Fruit fly (Drosophila melanogaster) whole organism, embryonic: ENCODE results near the gene CG33489.

Source experiments
- Atf-2 ChIP-seq: fragments of 200-800 bp; sonication (Bioruptor generic); optimal IDR thresholded peaks from 2 replicates; lab custom pipeline; 2016; ENCODE audit warnings: missing biosample characterization, missing genetic modification characterization
- CG10979 ChIP-seq: fragments of 200-800 bp; sonication (Bioruptor generic); optimal IDR thresholded peaks from 2 replicates; lab custom pipeline; 2018; ENCODE audit warnings: missing biosample characterization, mild to moderate bottlenecking, missing genetic modification characterization, moderate library complexity
- CG11398 ChIP-seq: fragments of 200-800 bp; sonication (Bioruptor generic); optimal IDR thresholded peaks from 2 replicates; lab custom pipeline; 2016; ENCODE audit warnings: missing biosample characterization, missing genetic modification characterization
- CG11456 ChIP-seq: fragments of 200-800 bp; sonication (Bioruptor generic); IDR thresholded peaks from 3 replicates; pipeline ENCODE4 v1.3.6; 2022; ENCODE audit warnings: missing biosample characterization, missing genetic modification characterization
- CG11696 ChIP-seq: fragments of 200-800 bp; sonication (Bioruptor generic); IDR thresholded peaks from 2 replicates; pipeline ENCODE4 v1.3.6; 2022; ENCODE audit warnings: missing biosample characterization, missing genetic modification characterization
- CG11723 ChIP-seq: fragments of 200-800 bp; sonication (Bioruptor generic); optimal IDR thresholded peaks from 2 replicates; lab custom pipeline; 2017; ENCODE audit warnings: missing biosample characterization, mild to moderate bottlenecking, missing genetic modification characterization
- CG12155 ChIP-seq: fragments of 200-800 bp; sonication (Bioruptor generic); optimal IDR thresholded peaks from 3 replicates; lab custom pipeline; 2016; ENCODE audit warnings: missing biosample characterization, missing genetic modification characterization
- CG12299 ChIP-seq: fragments of 200-800 bp; sonication (Bioruptor generic); optimal IDR thresholded peaks from 2 replicates; lab custom pipeline; 2018; ENCODE audit warnings: missing biosample characterization, mild to moderate bottlenecking, missing genetic modification characterization
- CG12769 ChIP-seq: fragments of 200-800 bp; sonication (Bioruptor generic); optimal IDR thresholded peaks from 2 replicates; lab custom pipeline; 2019; ENCODE audit warnings: missing biosample characterization, mild to moderate bottlenecking, missing genetic modification characterization, moderate library complexity
- CG14441 ChIP-seq: fragments of 200-800 bp; sonication (Bioruptor generic); IDR thresholded peaks from 2 replicates; pipeline ENCODE4 v1.3.6; 2022; ENCODE audit warnings: missing biosample characterization, missing genetic modification characterization
- CG14860 ChIP-seq: fragments of 200-800 bp; sonication (Bioruptor generic); IDR thresholded peaks from 3 replicates; pipeline ENCODE4 v1.3.6; 2022; ENCODE audit warnings: missing biosample characterization, missing genetic modification characterization; ENCODE audit not compliant: partially characterized antibody
- CG15269 ChIP-seq: fragments of 200-800 bp; sonication (Bioruptor generic); optimal IDR thresholded peaks from 2 replicates; lab custom pipeline; 2018; ENCODE audit warnings: missing biosample characterization, mild to moderate bottlenecking, missing genetic modification characterization, moderate library complexity
- CG17186 ChIP-seq: fragments of 200-800 bp; sonication (Bioruptor generic); optimal IDR thresholded peaks from 3 replicates; lab custom pipeline; 2017; ENCODE audit warnings: missing biosample characterization, missing genetic modification reagents, missing genetic modification characterization
- CG17802 ChIP-seq: fragments of 200-800 bp; sonication (Bioruptor generic); optimal IDR thresholded peaks from 2 replicates; lab custom pipeline; 2018; ENCODE audit warnings: missing biosample characterization, mild to moderate bottlenecking, missing genetic modification characterization, moderate library complexity
- CG3163 ChIP-seq: fragments of 200-800 bp; sonication (Bioruptor generic); optimal IDR thresholded peaks from 3 replicates; lab custom pipeline; 2016; ENCODE audit warnings: missing biosample characterization, missing genetic modification characterization
- CG4820 ChIP-seq: fragments of 200-800 bp; sonication (Bioruptor generic); optimal IDR thresholded peaks from 3 replicates; lab custom pipeline; 2016; ENCODE audit warnings: missing biosample characterization, missing genetic modification characterization
- CG6791 ChIP-seq: fragments of 200-800 bp; sonication (Bioruptor generic); IDR thresholded peaks from 3 replicates; pipeline ENCODE4 v1.3.6; 2022; ENCODE audit warnings: missing biosample characterization, missing genetic modification characterization; ENCODE audit not compliant: partially characterized antibody
- CG7556 ChIP-seq: fragments of 200-800 bp; sonication (Bioruptor generic); optimal IDR thresholded peaks from 2 replicates; lab custom pipeline; 2017; ENCODE audit warnings: missing biosample characterization, mild to moderate bottlenecking, missing genetic modification characterization
- CG8924 ChIP-seq: fragments of 200-800 bp; optimal IDR thresholded peaks from 3 replicates; lab custom pipeline; 2019; ENCODE audit warnings: missing biosample characterization, mild to moderate bottlenecking, missing genetic modification characterization, moderate library complexity
- CG9817 ChIP-seq: fragments of 200-800 bp; sonication (Bioruptor generic); optimal IDR thresholded peaks from 2 replicates; lab custom pipeline; 2018; ENCODE audit warnings: missing biosample characterization, mild to moderate bottlenecking, missing genetic modification characterization, moderate library complexity
- CG9876 ChIP-seq: fragments of 200-800 bp; sonication (Bioruptor generic); optimal IDR thresholded peaks from 2 replicates; lab custom pipeline; 2016; ENCODE audit warnings: missing biosample characterization, missing genetic modification characterization
- Dad ChIP-seq: fragments of 200-800 bp; sonication (Bioruptor generic); optimal IDR thresholded peaks from 3 replicates; lab custom pipeline; 2016; ENCODE audit warnings: missing biosample characterization, missing genetic modification characterization
- Dek ChIP-seq: fragments of 200-800 bp; sonication (Bioruptor generic); optimal IDR thresholded peaks from 3 replicates; lab custom pipeline; 2019; ENCODE audit warnings: missing biosample characterization, mild to moderate bottlenecking, missing genetic modification characterization, moderate library complexity
- Dref ChIP-seq: fragments of 200-800 bp; sonication (Bioruptor generic); IDR thresholded peaks from 2 replicates; pipeline ENCODE4 v1.3.6; 2022; ENCODE audit warnings: missing biosample characterization, missing genetic modification characterization
- Ets65A ChIP-seq: fragments of 200-800 bp; sonication (Bioruptor generic); peaks from one replicate; lab custom pipeline; 2016; ENCODE audit warnings: missing biosample characterization, missing genetic modification characterization
- Hr39 ChIP-seq: fragments of >200 bp; optimal IDR thresholded peaks from 2 replicates; lab custom pipeline; 2017
- Opbp ChIP-seq: fragments of 200-800 bp; sonication (Bioruptor generic); IDR thresholded peaks from 3 replicates; pipeline ENCODE4 v1.3.6; 2022; ENCODE audit warnings: missing biosample characterization, missing genetic modification characterization; ENCODE audit not compliant: partially characterized antibody
- Pdp1 ChIP-seq, 2 experiments: fragments of 200-800 bp; sonication (Bioruptor generic); optimal IDR thresholded peaks; 3 replicates each; lab custom pipeline; 2016; ENCODE audit warnings: missing biosample characterization in 2 of 2, missing genetic modification characterization in 2 of 2, mild to moderate bottlenecking in 1 of 2, moderate library complexity in 1 of 2
- Six4 ChIP-seq: fragments of 200-800 bp; sonication (Bioruptor generic); optimal IDR thresholded peaks from 2 replicates; lab custom pipeline; 2016; ENCODE audit warnings: missing biosample characterization, missing genetic modification characterization
- TFAM ChIP-seq: fragments of 200-800 bp; sonication (Bioruptor generic); optimal IDR thresholded peaks from 2 replicates; lab custom pipeline; 2017; ENCODE audit warnings: missing biosample characterization, missing genetic modification characterization, inconsistent platforms
- ab ChIP-seq: fragments of 200-800 bp; sonication (Bioruptor generic); optimal IDR thresholded peaks from 2 replicates; lab custom pipeline; 2016; ENCODE audit warnings: missing biosample characterization, missing genetic modification characterization
- amos ChIP-seq: fragments of 200-800 bp; sonication (Bioruptor generic); IDR thresholded peaks from 2 replicates; pipeline ENCODE4 v1.3.6; 2022; ENCODE audit warnings: missing biosample characterization, missing genetic modification characterization; ENCODE audit not compliant: partially characterized antibody
- az2 ChIP-seq: fragments of 200-800 bp; sonication (Bioruptor generic); optimal IDR thresholded peaks from 3 replicates; lab custom pipeline; 2016; ENCODE audit warnings: missing biosample characterization, missing genetic modification characterization
- bowl ChIP-seq: fragments of 200-800 bp; sonication (Bioruptor generic); IDR thresholded peaks from 2 replicates; pipeline ENCODE4 v1.3.6; 2022; ENCODE audit warnings: missing biosample characterization, missing genetic modification characterization
- dm ChIP-seq: fragments of 200-800 bp; sonication (Bioruptor generic); optimal IDR thresholded peaks from 3 replicates; lab custom pipeline; 2016; ENCODE audit warnings: missing biosample characterization, missing genetic modification characterization
- dpn ChIP-seq, 2 experiments: fragments of 200-800 bp; sonication (Bioruptor generic); optimal IDR thresholded peaks; 3 replicates each; lab custom pipeline; 2016; ENCODE audit warnings: missing biosample characterization in 2 of 2, missing genetic modification characterization in 2 of 2
- ems ChIP-seq: fragments of 200-800 bp; sonication (Bioruptor generic); optimal IDR thresholded peaks from 3 replicates; lab custom pipeline; 2016; ENCODE audit warnings: missing biosample characterization, missing genetic modification characterization
- fru ChIP-seq: fragments of >200 bp; optimal IDR thresholded peaks from 2 replicates; lab custom pipeline; 2017
- gcm ChIP-seq: fragments of 200-800 bp; sonication (Bioruptor generic); optimal IDR thresholded peaks from 2 replicates; lab custom pipeline; 2019; ENCODE audit warnings: missing biosample characterization, mild to moderate bottlenecking, missing genetic modification characterization, moderate library complexity
- gfzf ChIP-seq: fragments of 200-800 bp; sonication (Bioruptor generic); optimal IDR thresholded peaks from 2 replicates; lab custom pipeline; 2016; ENCODE audit warnings: missing biosample characterization, mild to moderate bottlenecking, missing genetic modification characterization, moderate library complexity
- jing ChIP-seq: fragments of 200-800 bp; sonication (Bioruptor generic); optimal IDR thresholded peaks from 2 replicates; lab custom pipeline; 2018; ENCODE audit warnings: missing biosample characterization, mild to moderate bottlenecking, missing genetic modification characterization
- klu ChIP-seq: fragments of 200-800 bp; sonication (Bioruptor generic); IDR thresholded peaks from 2 replicates; pipeline ENCODE4 v1.3.6; 2022; ENCODE audit warnings: missing biosample characterization, missing genetic modification characterization
- mirr ChIP-seq: fragments of 200-800 bp; sonication (Bioruptor generic); optimal IDR thresholded peaks from 3 replicates; lab custom pipeline; 2018; ENCODE audit warnings: missing biosample characterization, mild to moderate bottlenecking, missing genetic modification characterization
- p53 ChIP-seq: fragments of 200-800 bp; sonication (Bioruptor generic); optimal IDR thresholded peaks from 2 replicates; lab custom pipeline; 2016; ENCODE audit warnings: missing biosample characterization, missing genetic modification characterization
- peb ChIP-seq: fragments of 200-800 bp; sonication (Bioruptor generic); IDR thresholded peaks from 2 replicates; pipeline ENCODE4 v1.3.6; 2022; ENCODE audit warnings: missing biosample characterization, missing genetic modification characterization
- phol ChIP-seq: fragments of 200-800 bp; sonication (Bioruptor generic); optimal IDR thresholded peaks from 3 replicates; lab custom pipeline; 2018; ENCODE audit warnings: missing biosample characterization, mild to moderate bottlenecking, missing genetic modification characterization, moderate library complexity
- pum ChIP-seq: fragments of 200-800 bp; sonication (Bioruptor generic); optimal IDR thresholded peaks from 2 replicates; lab custom pipeline; 2016; ENCODE audit warnings: missing biosample characterization, missing genetic modification characterization
- rib ChIP-seq: fragments of 200-800 bp; sonication (Bioruptor generic); IDR thresholded peaks from 2 replicates; pipeline ENCODE4 v1.3.6; 2022; ENCODE audit warnings: missing biosample characterization, missing genetic modification characterization
- schlank ChIP-seq: fragments of 200-800 bp; sonication (Bioruptor generic); optimal IDR thresholded peaks from 2 replicates; lab custom pipeline; 2018; ENCODE audit warnings: missing biosample characterization, mild to moderate bottlenecking, missing genetic modification characterization
- vvl ChIP-seq: fragments of 200-800 bp; sonication (Bioruptor generic); IDR thresholded peaks from 2 replicates; pipeline ENCODE4 v1.3.6; 2022; ENCODE audit warnings: missing biosample characterization, missing genetic modification characterization

CG33489 gene

dm6 chr3L:11587720-11588580, 11.1 kb upstream of the CG33489 start, which contains the start of gene rt (continued):
- TF ChIP-seq schlank (tag; lab: Kevin White, UChicago) (no peak), Pdp1 (GFP tag; optimal IDR thresholded peaks at IDR 0.05; lab: Kevin White, UChicago) (peak; percentile 1 to 14), CG11456 (GFP tag; lab: Robert Waterston, UW) (no peak), fru (lab: Kevin White, UChicago) (no peak), TFAM (no peak), CG11723 (peak; percentile 8), amos (GFP tag; lab: Robert Waterston, UW) (no peak), jing (GFP tag; lab: Kevin White, UChicago) (peak; percentile 5), ems (peak; percentile 27), Dad (GFP tag; lab: Kevin White, UChicago) (no peak), CG10979 (peak; percentile 81), CG17802 (tag; lab: Kevin White, UChicago) (peak; percentile 24), rib (GFP tag; lab: Robert Waterston, UW) (no peak), p53 (GFP tag; lab: Kevin White, UChicago) (no peak), CG3163 (GFP tag; lab: Kevin White, UChicago) (no peak), Six4 (GFP tag; lab: Kevin White, UChicago) (peak; percentile 41), CG15269 (tag; lab: Kevin White, UChicago) (peak; percentile 48), Dref (GFP tag; lab: Robert Waterston, UW) (no peak), pum (peak; percentile 40), CG14441 (GFP tag; lab: Robert Waterston, UW) (no peak), dpn (GFP tag; optimal IDR thresholded peaks at IDR 0.05; lab: Kevin White, UChicago) (peak in 1 of 2 experiments; percentile 40), Hr39 (no peak), CG7556 (peak; percentile 58), dm (no peak), CG6791 (GFP tag; lab: Robert Waterston, UW) (no peak), CG11696 (no peak), Opbp (GFP tag; lab: Robert Waterston, UW) (no peak), CG14860 (GFP tag; lab: Robert Waterston, UW) (0 out of 3 replicates have a peak, but pooled peaks have one; percentile 30), CG12155 (GFP tag; lab: Kevin White, UChicago) (peak; percentile 9), vvl (GFP tag; lab: Robert Waterston, UW) (no peak), ab (GFP tag; lab: Kevin White, UChicago) (no peak), gcm (GFP tag; lab: Kevin White, UChicago) (peak; percentile 68), klu (GFP tag; lab: Robert Waterston, UW) (no peak), CG17186 (no peak), phol (peak; percentile 78), peb (GFP tag; lab: Robert Waterston, UW) (peak; percentile 45; the same call in 1 of the 2 replicates), gfzf (no peak), CG9876 (GFP tag; lab: Kevin White, UChicago) (no peak), CG4820 (GFP tag; lab: Kevin White, UChicago) (peak; percentile 48), bowl (GFP tag; lab: Robert Waterston, UW) (no peak), CG9817 (tag; lab: Kevin White, UChicago) (peak; percentile 6), Ets65A (peak; percentile 23), Dek (tag; lab: Kevin White, UChicago) (no peak), Atf-2 (GFP tag; lab: Kevin White, UChicago) (peak; percentile 16), CG11398 (GFP tag; lab: Kevin White, UChicago) (no peak), CG8924 (peak; percentile 28), az2 (GFP tag; lab: Kevin White, UChicago) (peak; percentile 35), mirr (GFP tag; lab: Kevin White, UChicago) (no peak), CG12769 (tag; lab: Kevin White, UChicago) (no peak), CG12299 (tag; lab: Kevin White, UChicago) (no peak)
